Fruit fly (Drosophila melanogaster): ENCODE measurements around the gene Nprl2.
A peak's percentile ranks its signal among the peaks of the same experiment; 100 is the strongest.

Gene Nprl2

dm6 chrX:16926726-16927125 lies 42.6 kb upstream of the Nprl2 start:
- TF ChIP-seq Snoo (tag; optimal IDR thresholded peaks at IDR 0.05) (no peak), CG13204 (GFP tag; optimal IDR thresholded peaks at IDR 0.05) (no peak), fd96Ca (GFP tag; IDR thresholded peaks at IDR 0.05) (no peak), Ets98B (GFP tag; IDR thresholded peaks at IDR 0.05) (no peak), CG4496 (GFP tag; IDR thresholded peaks at IDR 0.05) (no peak), CG9948 (tag; optimal IDR thresholded peaks at IDR 0.05) (no peak), CG32121 (GFP tag; IDR thresholded peaks at IDR 0.05) (no peak), CG34367 (tag; optimal IDR thresholded peaks at IDR 0.05) (no peak), Pif1B (GFP tag; optimal IDR thresholded peaks at IDR 0.05) (no peak), EcR (GFP tag; optimal IDR thresholded peaks at IDR 0.05) (no peak), CG8301 (tag; optimal IDR thresholded peaks at IDR 0.05) (no peak), D1 (tag; optimal IDR thresholded peaks at IDR 0.05) (no peak), CG12605 (GFP tag; IDR thresholded peaks at IDR 0.05) (no peak), Pif1A (GFP tag; optimal IDR thresholded peaks at IDR 0.05) (no peak), CG8159 (tag; optimal IDR thresholded peaks at IDR 0.05) (no peak)

- TF ChIP-seq CG15710 (tag; optimal IDR thresholded peaks at IDR 0.05) = no peak
- no peak for TF ChIP-seq CG9948 (tag; optimal IDR thresholded peaks at IDR 0.05)
- no peak for TF ChIP-seq CG10348 (GFP tag; IDR thresholded peaks at IDR 0.05)
- TF ChIP-seq CG32121 (GFP tag; IDR thresholded peaks at IDR 0.05) = no peak
- no peak for TF ChIP-seq Ets98B (GFP tag; IDR thresholded peaks at IDR 0.05)
- TF ChIP-seq CG34367 (tag; optimal IDR thresholded peaks at IDR 0.05) = no peak
- no peak for TF ChIP-seq EcR (GFP tag; optimal IDR thresholded peaks at IDR 0.05)
- no peak for TF ChIP-seq fd96Ca (GFP tag; IDR thresholded peaks at IDR 0.05)
- TF ChIP-seq CG8159 (tag; optimal IDR thresholded peaks at IDR 0.05) = no peak
- TF ChIP-seq D1 (tag; optimal IDR thresholded peaks at IDR 0.05) = no peak
- no peak for TF ChIP-seq CG12605 (GFP tag; IDR thresholded peaks at IDR 0.05)
- no peak for TF ChIP-seq Pif1B (GFP tag; optimal IDR thresholded peaks at IDR 0.05)
- no peak for TF ChIP-seq gl (tag; optimal IDR thresholded peaks at IDR 0.05)
- TF ChIP-seq Snoo (tag; optimal IDR thresholded peaks at IDR 0.05) = no peak
- no peak for TF ChIP-seq CG14655 (GFP tag; optimal IDR thresholded peaks at IDR 0.05)
- no peak for TF ChIP-seq Pif1A (GFP tag; optimal IDR thresholded peaks at IDR 0.05)
Measured at dm6 chrX:16924069-16924721, 40.0 kb upstream of the Nprl2 start.

- TF ChIP-seq CG8301 (tag; optimal IDR thresholded peaks at IDR 0.05) = no peak
- no peak for TF ChIP-seq D1 (tag; optimal IDR thresholded peaks at IDR 0.05)
- no peak for TF ChIP-seq gl (tag; optimal IDR thresholded peaks at IDR 0.05)
- TF ChIP-seq EcR (GFP tag; optimal IDR thresholded peaks at IDR 0.05) = no peak
Measured at dm6 chrX:16923503-16923902, 39.3 kb upstream of the Nprl2 start.

- TF ChIP-seq gl (tag; optimal IDR thresholded peaks at IDR 0.05) (no peak), D1 (tag; optimal IDR thresholded peaks at IDR 0.05) (no peak), CG12605 (GFP tag; IDR thresholded peaks at IDR 0.05) (no peak), CG4496 (GFP tag; IDR thresholded peaks at IDR 0.05) (no peak), Ets98B (GFP tag; IDR thresholded peaks at IDR 0.05) (no peak)
Measured at dm6 chrX:16922626-16923025, 38.5 kb upstream of the Nprl2 start.

- no peak for TF ChIP-seq Snoo (tag; optimal IDR thresholded peaks at IDR 0.05)
- 0 out of 3 replicates have a peak, but pooled peaks have one; percentile 8 for TF ChIP-seq fd96Ca (GFP tag; IDR thresholded peaks at IDR 0.05)
- no peak for TF ChIP-seq CG32121 (GFP tag; IDR thresholded peaks at IDR 0.05)
- no peak for TF ChIP-seq Ets98B (GFP tag; IDR thresholded peaks at IDR 0.05)
Measured at dm6 chrX:16920682-16921286, 36.6 kb upstream of the Nprl2 start.

- TF ChIP-seq Pif1A (GFP tag; optimal IDR thresholded peaks at IDR 0.05) = no peak
- TF ChIP-seq fd96Ca (GFP tag; IDR thresholded peaks at IDR 0.05) = no peak
- no peak for TF ChIP-seq D1 (tag; optimal IDR thresholded peaks at IDR 0.05)
- TF ChIP-seq CG17806 (tag; optimal IDR thresholded peaks at IDR 0.05) = no peak
- TF ChIP-seq CG8301 (tag; optimal IDR thresholded peaks at IDR 0.05) = no peak
- no peak for TF ChIP-seq CG15710 (tag; optimal IDR thresholded peaks at IDR 0.05)
- TF ChIP-seq CG4496 (GFP tag; IDR thresholded peaks at IDR 0.05) = no peak
- no peak for TF ChIP-seq CG9948 (tag; optimal IDR thresholded peaks at IDR 0.05)
- no peak for TF ChIP-seq CG10348 (GFP tag; IDR thresholded peaks at IDR 0.05)
- TF ChIP-seq CG14655 (GFP tag; optimal IDR thresholded peaks at IDR 0.05) = no peak
- no peak for TF ChIP-seq Ets98B (GFP tag; IDR thresholded peaks at IDR 0.05)
- no peak for TF ChIP-seq CG12605 (GFP tag; IDR thresholded peaks at IDR 0.05)
- no peak for TF ChIP-seq EcR (GFP tag; optimal IDR thresholded peaks at IDR 0.05)
- TF ChIP-seq CG13204 (GFP tag; optimal IDR thresholded peaks at IDR 0.05) = no peak
- no peak for TF ChIP-seq gl (tag; optimal IDR thresholded peaks at IDR 0.05)
- no peak for TF ChIP-seq Snoo (tag; optimal IDR thresholded peaks at IDR 0.05)
- TF ChIP-seq Pif1B (GFP tag; optimal IDR thresholded peaks at IDR 0.05) = no peak
- no peak for TF ChIP-seq CG32121 (GFP tag; IDR thresholded peaks at IDR 0.05)
- TF ChIP-seq CG8159 (tag; optimal IDR thresholded peaks at IDR 0.05) = no peak
Measured at dm6 chrX:16918767-16919336, 34.7 kb upstream of the Nprl2 start.

- TF ChIP-seq CG9948 (tag; optimal IDR thresholded peaks at IDR 0.05) (no peak), CG4496 (GFP tag; IDR thresholded peaks at IDR 0.05) (0 out of 3 replicates have a peak, but pooled peaks have one; percentile 16), gl (tag; optimal IDR thresholded peaks at IDR 0.05) (no peak), CG34367 (tag; optimal IDR thresholded peaks at IDR 0.05) (no peak), CG14655 (GFP tag; optimal IDR thresholded peaks at IDR 0.05) (no peak), CG17806 (tag; optimal IDR thresholded peaks at IDR 0.05) (no peak), CG10348 (GFP tag; IDR thresholded peaks at IDR 0.05) (no peak), CG32121 (GFP tag; IDR thresholded peaks at IDR 0.05) (no peak)
Measured at dm6 chrX:16917462-16917861, 33.3 kb upstream of the Nprl2 start.

All from whole organism, pupa.